Worm (Caenorhabditis elegans): Measurements from ENCODE around the gene T08E11.1.

T08E11.1 gene

ce11 chrII:1889071-1889470 is 52.8 kb downstream of the T08E11.1 start, which contains the start of gene math-8:
Gene math-8 (minus strand): TSS chrII:1889171.
- TF ChIP-seq nhr-43 (tag; optimal IDR thresholded peaks at IDR 0.05; ENCODE audit: poor library complexity, severe bottlenecking) (no peak), mdl-1 (tag; optimal IDR thresholded peaks at IDR 0.05) (no peak)
